Worm (Caenorhabditis elegans): ENCODE measurements around the gene lipl-4.

DNA sequence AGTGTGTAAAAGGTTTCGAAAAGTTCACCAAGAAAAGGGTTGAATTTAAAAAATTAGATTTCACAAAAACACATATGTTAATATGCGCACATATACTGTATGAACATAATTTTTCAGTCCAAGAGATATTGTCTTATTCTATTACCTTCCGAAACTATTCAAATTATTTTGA lies 31.9 kb upstream of the lipl-4 start, which contains the start of gene F46E10.3:
- no peak for TF ChIP-seq nhr-25 (tag; optimal IDR thresholded peaks at IDR 0.05)
- no peak for TF ChIP-seq nhr-77 (tag; optimal IDR thresholded peaks at IDR 0.05)
- no peak for TF ChIP-seq lsy-12 (tag; optimal IDR thresholded peaks at IDR 0.05)
- no peak for TF ChIP-seq ztf-4 (tag; optimal IDR thresholded peaks at IDR 0.05)
- TF ChIP-seq aly-2 (tag; optimal IDR thresholded peaks at IDR 0.05): no peak
- TF ChIP-seq egl-27 (tag; optimal IDR thresholded peaks at IDR 0.05): no peak
- TF ChIP-seq ceh-28 (tag; optimal IDR thresholded peaks at IDR 0.05): no peak
- TF ChIP-seq skn-1 (tag; optimal IDR thresholded peaks at IDR 0.05): no peak
- no peak for TF ChIP-seq nhr-237 (tag; optimal IDR thresholded peaks at IDR 0.05)
- no peak for TF ChIP-seq pha-4 (tag; optimal IDR thresholded peaks at IDR 0.05)
- no peak for TF ChIP-seq mdl-1 (tag; optimal IDR thresholded peaks at IDR 0.05)
